Fruit fly (Drosophila melanogaster) ovary, adult (tissue): ENCODE results near the gene Acer.

Experiments used
- CG17801 ChIP-seq: fragments of 200-800 bp; optimal IDR thresholded peaks from 2 replicates; lab custom pipeline; 2019; ENCODE audit warnings: missing biosample characterization, mild to moderate bottlenecking, missing genetic modification characterization, moderate library complexity; ENCODE audit not compliant: partially characterized antibody

Gene Acer

dm6 chr2L:8521724-8522309 is at the start of gene Acer:
Acer (plus strand) TSS chr2L:8521933.
- TF ChIP-seq CG17801 (GFP tag; lab: Kevin White, UChicago): peak; percentile 46

DNA sequence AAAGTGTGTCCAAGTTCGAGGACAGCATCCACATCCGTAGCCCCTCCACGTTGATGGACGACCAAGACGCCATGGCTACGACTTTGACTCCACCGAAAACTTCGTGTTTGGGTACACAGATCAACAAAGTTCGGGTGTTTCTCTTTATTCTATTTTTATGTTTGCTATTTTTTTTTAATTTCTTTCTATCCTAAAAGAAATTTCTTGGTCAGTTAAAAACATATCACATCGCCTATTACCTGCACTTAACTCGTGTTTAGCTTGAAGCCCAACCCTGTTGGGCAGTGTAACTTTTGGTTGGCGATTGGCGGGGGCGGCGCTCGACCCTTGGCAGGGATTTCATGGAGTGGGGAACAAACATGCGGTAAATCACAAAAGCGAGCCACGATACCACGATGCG is 48.3 kb upstream of the Acer start:
- no peak for TF ChIP-seq CG17801 (GFP tag; lab: Kevin White, UChicago)

DNA sequence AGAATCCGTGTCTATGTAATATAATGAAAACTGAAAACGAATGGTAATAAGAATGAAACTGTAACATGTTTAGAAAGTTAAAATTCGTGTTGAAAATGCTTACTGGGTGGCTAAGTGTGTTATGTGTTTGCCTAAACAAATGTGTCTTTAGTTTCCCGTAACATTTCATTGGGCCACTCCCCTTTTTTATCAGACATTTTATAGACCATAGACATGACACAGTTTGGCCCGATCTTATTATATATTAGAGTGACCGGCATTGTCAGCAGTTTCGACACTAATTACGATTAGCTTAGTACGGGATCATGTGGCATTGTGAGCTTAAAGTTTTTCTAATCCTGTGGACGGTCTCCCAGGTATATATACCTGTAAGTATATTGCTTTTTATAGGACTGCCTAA is 44.7 kb upstream of the Acer start, which contains the start of gene CheA29a:
CheA29a (plus strand) TSS at position 301 of the 400 bp plus-strand sequence.
- no peak for TF ChIP-seq CG17801 (GFP tag; lab: Kevin White, UChicago)

dm6 chr2L:8477971-8478370 is 43.8 kb upstream of the Acer start:
- no peak for TF ChIP-seq CG17801 (GFP tag; lab: Kevin White, UChicago)

- TF ChIP-seq CG17801 (GFP tag; lab: Kevin White, UChicago): no peak
Measured at dm6 chr2L:8478379-8478778, 43.4 kb upstream of the Acer start.

dm6 chr2L:8478911-8479706 is 42.6 kb upstream of the Acer start:
- TF ChIP-seq CG17801 (GFP tag; lab: Kevin White, UChicago): no peak

DNA sequence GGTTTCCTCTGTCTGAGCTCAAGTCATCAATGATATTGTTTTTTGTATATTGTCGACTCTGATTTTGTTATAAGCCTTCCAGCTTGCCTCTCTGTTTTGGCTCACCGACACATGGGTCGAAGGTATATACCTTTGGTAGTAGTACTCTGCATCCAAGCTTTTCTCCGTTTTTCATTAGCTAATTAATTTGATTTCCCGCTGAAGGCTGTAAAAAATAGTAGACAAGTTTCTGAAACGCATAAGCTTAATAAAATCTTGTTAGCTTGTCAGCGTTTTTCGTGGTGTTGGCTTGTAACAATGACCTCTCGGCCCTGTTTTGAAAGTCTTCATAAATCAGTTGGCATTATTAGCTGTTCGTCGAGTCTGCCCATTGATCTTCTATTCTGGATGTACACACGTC is 40.9 kb upstream of the Acer start:
- TF ChIP-seq CG17801 (GFP tag; lab: Kevin White, UChicago): no peak

- TF ChIP-seq CG17801 (GFP tag; lab: Kevin White, UChicago): no peak
Measured at dm6 chr2L:8481623-8482424, 39.9 kb upstream of the Acer start, which contains the start of gene CG43796. CG43796 (plus strand) TSS chr2L:8482374.

DNA sequence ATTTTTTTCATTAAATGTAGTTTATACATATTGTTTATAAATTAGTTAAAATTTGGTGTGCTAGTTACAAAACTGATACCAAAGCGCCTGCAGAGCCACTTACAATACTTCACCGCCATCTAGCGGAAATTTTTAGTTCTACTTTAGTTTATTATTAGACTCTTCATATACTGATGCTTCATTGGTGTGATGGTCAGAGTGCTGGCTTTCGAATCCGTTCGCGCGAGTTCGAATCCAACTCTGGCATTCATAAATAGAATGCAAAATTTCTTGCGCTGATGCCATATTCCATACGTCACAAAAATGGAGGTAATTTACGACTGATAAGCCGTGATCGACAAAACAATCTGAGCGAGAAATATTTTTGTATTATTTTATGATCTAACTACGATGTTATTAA is 36.2 kb upstream of the Acer start:
- peak; percentile 60 for TF ChIP-seq CG17801 (GFP tag; lab: Kevin White, UChicago)

dm6 chr2L:8488735-8489134 is 33.0 kb upstream of the Acer start, which contains the start of gene CG13088:
CG13088 (plus strand) TSS chr2L:8488981.
- peak; percentile 44 for TF ChIP-seq CG17801 (GFP tag; lab: Kevin White, UChicago)

DNA sequence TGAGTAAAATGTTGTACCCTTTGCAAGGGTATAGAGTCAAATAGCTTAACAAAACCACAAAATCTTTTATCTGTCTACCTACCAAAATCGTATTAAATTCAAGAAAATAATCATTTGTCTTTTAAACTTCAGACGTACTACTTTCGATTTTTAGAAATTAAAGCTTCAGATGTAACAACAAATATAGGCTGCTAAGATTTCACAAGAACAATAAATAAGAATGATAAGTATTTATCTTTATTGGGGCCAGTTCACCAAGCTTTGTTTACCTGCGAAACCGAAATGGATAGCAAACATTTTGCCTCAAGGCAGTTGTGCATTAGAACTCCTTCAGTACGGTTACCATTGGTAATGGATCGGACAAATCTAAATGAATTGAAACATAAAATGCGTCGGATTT is 31.3 kb upstream of the Acer start, which contains the start of gene CG43400:
CG43400 (plus strand) TSS at position 301 of the 400 bp plus-strand sequence.
- no peak for TF ChIP-seq CG17801 (GFP tag; lab: Kevin White, UChicago)

- TF ChIP-seq CG17801 (GFP tag; lab: Kevin White, UChicago): no peak
Measured at dm6 chr2L:8496269-8496668, 25.5 kb upstream of the Acer start, which contains the start of gene Bace. Bace (minus strand) TSS chr2L:8496307.

- no peak for TF ChIP-seq CG17801 (GFP tag; lab: Kevin White, UChicago)
Measured at dm6 chr2L:8506729-8507128, 15.0 kb upstream of the Acer start, which contains the start of gene Dh31. Dh31 (minus strand) TSS chr2L:8506845.

DNA sequence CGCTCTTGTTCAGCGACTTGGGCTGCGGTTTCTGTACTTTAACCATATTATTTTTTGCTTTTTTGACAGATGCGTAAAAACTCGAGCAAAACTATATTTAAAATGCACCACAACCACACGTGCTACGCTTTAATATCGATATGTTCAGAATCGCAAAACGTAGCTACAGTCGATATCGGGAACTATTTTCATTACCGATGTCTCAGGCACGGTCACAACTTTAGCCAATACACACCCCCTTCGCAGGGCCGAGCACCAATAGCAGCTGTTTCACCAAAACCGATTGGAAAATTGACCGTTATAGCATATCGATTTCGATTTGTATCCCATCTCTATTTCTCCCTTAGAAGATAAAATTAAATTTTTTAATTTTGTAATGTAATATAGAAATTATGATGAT is 10.0 kb upstream of the Acer start, which contains the start of gene CG13096:
CG13096 (minus strand) TSS at position 144 of the 400 bp plus-strand sequence.
- TF ChIP-seq CG17801 (GFP tag; lab: Kevin White, UChicago): no peak

DNA sequence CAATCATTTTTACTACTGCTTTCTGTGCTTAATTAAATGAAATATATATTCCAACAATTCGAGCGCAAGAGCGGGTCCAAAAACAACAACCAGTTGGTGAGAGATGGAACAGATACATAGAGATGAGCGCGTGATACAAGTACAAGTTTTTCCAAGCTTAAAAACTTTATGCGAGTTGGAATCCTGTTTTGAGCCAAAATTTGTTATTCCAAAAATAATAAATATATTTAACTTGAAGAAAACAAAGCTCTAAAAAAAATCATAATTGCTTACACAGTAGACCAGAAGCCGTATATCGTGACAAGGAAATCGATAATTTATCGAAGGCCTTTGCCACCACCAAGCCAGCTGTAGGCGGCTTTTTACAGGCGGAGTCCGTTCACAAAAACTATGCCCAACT is 7.0 kb upstream of the Acer start, which contains the start of the genes CG13097 and PIG-U:
CG13097 (minus strand) TSS at position 121 of the 400 bp plus-strand sequence.
PIG-U (plus strand) TSS at position 349 of the 400 bp plus-strand sequence.
- peak; percentile 91 for TF ChIP-seq CG17801 (GFP tag; lab: Kevin White, UChicago)
